Worm (Caenorhabditis elegans): ENCODE data around the gene tag-314.

tag-314 gene

DNA sequence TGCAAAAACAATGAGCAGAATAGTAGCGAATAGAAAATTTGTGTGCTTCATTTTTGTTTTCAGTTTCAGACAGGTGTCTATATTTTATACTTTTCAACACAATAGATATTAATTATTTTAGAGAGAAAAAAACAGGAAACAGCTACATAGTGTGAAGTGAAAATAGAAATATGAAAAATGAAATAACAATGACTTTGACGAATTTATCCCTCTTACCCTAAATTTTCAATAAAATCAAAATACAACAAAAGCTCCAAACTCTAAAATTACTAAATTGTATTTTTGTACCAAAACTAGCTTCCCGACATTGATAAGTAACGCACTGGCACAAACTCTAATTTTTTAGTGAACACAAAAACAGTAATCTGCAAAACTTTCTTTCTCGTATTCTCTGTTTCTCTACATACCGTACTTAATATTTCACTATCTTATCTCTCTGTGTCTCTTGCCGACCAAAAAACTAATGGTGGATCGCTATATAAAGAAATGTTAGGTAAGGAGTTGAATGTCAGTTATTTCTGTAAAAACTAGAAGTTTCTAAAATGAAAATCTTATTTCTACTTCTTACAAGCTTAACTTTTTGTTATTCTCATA, 33.2 kb downstream of the tag-314 start, which contains the start of the genes col-151 and ugt-1:
Gene col-151 (minus strand): TSS at position 51 of the 594 bp plus-strand sequence.
Gene ugt-1 (plus strand): TSS at position 491 of the 594 bp plus-strand sequence.
- TF ChIP-seq nhr-12 (tag; optimal IDR thresholded peaks at IDR 0.05) (no peak), pha-4 (tag; optimal IDR thresholded peaks at IDR 0.05) (no peak), nhr-2 (tag; optimal IDR thresholded peaks at IDR 0.05) (no peak), bed-3 (GFP tag; optimal IDR thresholded peaks at IDR 0.05) (no peak), cnd-1 (tag; optimal IDR thresholded peaks at IDR 0.05) (no peak), tbx-8 (GFP tag; optimal IDR thresholded peaks at IDR 0.05) (no peak), unc-120 (tag; optimal IDR thresholded peaks at IDR 0.05; ENCODE audit: poor library complexity, severe bottlenecking) (no peak), hlh-1 (tag; optimal IDR thresholded peaks at IDR 0.05) (no peak), mep-1 (tag; optimal IDR thresholded peaks at IDR 0.05) (no peak), nhr-76 (tag; optimal IDR thresholded peaks at IDR 0.05) (no peak), snpc-4 (tag; optimal IDR thresholded peaks at IDR 0.05) (no peak), ceh-43 (GFP tag; optimal IDR thresholded peaks at IDR 0.05) (no peak), nhr-28 (tag; optimal IDR thresholded peaks at IDR 0.05) (no peak)

DNA sequence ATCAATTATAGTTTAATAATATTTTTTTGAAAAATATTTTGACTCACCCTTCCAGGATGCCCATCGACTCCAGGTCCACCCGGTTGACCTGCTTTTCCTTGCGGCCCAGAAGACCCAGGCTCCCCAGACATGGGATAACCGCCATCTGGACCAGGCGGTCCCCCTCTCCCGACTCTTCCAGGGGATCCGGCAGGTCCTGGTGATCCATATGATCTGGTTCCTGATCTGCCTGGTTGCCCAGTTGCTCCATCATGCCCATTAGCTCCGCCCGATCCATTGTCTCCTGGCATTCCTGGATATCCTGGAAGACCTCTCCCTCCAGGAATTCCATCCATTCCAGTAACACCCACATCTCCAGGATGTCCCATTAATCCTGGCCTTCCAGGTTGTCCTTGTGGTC, 34.8 kb downstream of the tag-314 start:
- TF ChIP-seq sem-2 (GFP tag; optimal IDR thresholded peaks at IDR 0.05): no peak
- no peak for TF ChIP-seq lin-32 (GFP tag; optimal IDR thresholded peaks at IDR 0.05)
- no peak for TF ChIP-seq zip-8 (tag; optimal IDR thresholded peaks at IDR 0.05)
- no peak for TF ChIP-seq nhr-76 (tag; optimal IDR thresholded peaks at IDR 0.05)
- TF ChIP-seq hlh-1 (tag; optimal IDR thresholded peaks at IDR 0.05): no peak
- no peak for TF ChIP-seq nhr-28 (tag; optimal IDR thresholded peaks at IDR 0.05)
- no peak for TF ChIP-seq mls-2 (tag; optimal IDR thresholded peaks at IDR 0.05)
- TF ChIP-seq ceh-43 (GFP tag; optimal IDR thresholded peaks at IDR 0.05): no peak
- TF ChIP-seq nhr-2 (tag; optimal IDR thresholded peaks at IDR 0.05): no peak
- TF ChIP-seq mab-5 (tag; optimal IDR thresholded peaks at IDR 0.05): no peak
- no peak for TF ChIP-seq pha-4 (tag; optimal IDR thresholded peaks at IDR 0.05)
- TF ChIP-seq ham-2 (GFP tag; optimal IDR thresholded peaks at IDR 0.05): no peak

DNA sequence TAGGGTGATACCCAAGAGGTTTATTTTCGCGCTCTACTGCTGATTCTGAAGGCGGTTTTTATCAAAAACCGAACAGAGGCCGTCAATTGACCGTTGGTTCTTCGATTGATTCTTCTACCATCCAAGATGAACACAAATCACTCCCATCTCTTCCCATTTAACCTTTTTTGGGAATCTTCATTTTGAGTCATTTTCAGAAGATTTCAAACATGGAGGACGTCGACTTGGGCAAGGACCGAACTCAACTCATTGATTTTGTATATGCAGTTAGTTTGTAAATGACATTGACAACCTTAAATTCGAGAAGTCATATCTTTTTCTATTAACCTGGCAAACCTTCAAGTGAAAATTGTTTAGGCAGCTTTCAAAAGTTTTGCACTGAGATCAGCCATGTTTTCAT, 40.2 kb downstream of the tag-314 start, which contains the start of gene AC3.5:
Gene AC3.5 (plus strand): TSS at position 210 of the 400 bp plus-strand sequence.
- TF ChIP-seq snpc-4 (tag; optimal IDR thresholded peaks at IDR 0.05): no peak
- no peak for TF ChIP-seq sptf-1 (tag; optimal IDR thresholded peaks at IDR 0.05)
- TF ChIP-seq ham-2 (GFP tag; optimal IDR thresholded peaks at IDR 0.05): no peak
- no peak for TF ChIP-seq flh-1 (GFP tag; optimal IDR thresholded peaks at IDR 0.05)
- no peak for TF ChIP-seq zip-8 (tag; optimal IDR thresholded peaks at IDR 0.05)
- TF ChIP-seq nhr-237 (tag; optimal IDR thresholded peaks at IDR 0.05): no peak
- TF ChIP-seq ces-1 (GFP tag; optimal IDR thresholded peaks at IDR 0.05): no peak
- no peak for TF ChIP-seq nhr-12 (tag; optimal IDR thresholded peaks at IDR 0.05)
- no peak for TF ChIP-seq cnd-1 (tag; optimal IDR thresholded peaks at IDR 0.05)
- no peak for TF ChIP-seq ztf-11 (tag; optimal IDR thresholded peaks at IDR 0.05)
- no peak for TF ChIP-seq sem-2 (GFP tag; optimal IDR thresholded peaks at IDR 0.05)
- no peak for TF ChIP-seq blmp-1 (tag; optimal IDR thresholded peaks at IDR 0.05)
- TF ChIP-seq lin-32 (GFP tag; optimal IDR thresholded peaks at IDR 0.05): no peak
- TF ChIP-seq M03D4.4 (tag; optimal IDR thresholded peaks at IDR 0.05): no peak
- TF ChIP-seq tbx-8 (GFP tag; optimal IDR thresholded peaks at IDR 0.05): no peak
- no peak for TF ChIP-seq elt-3 (tag; optimal IDR thresholded peaks at IDR 0.05)
- no peak for TF ChIP-seq mab-5 (tag; optimal IDR thresholded peaks at IDR 0.05)
- TF ChIP-seq drap-1 (GFP tag; optimal IDR thresholded peaks at IDR 0.05): no peak
- no peak for TF ChIP-seq elt-1 (tag; optimal IDR thresholded peaks at IDR 0.05; ENCODE audit: borderline replicate concordance, insufficient read depth)

DNA sequence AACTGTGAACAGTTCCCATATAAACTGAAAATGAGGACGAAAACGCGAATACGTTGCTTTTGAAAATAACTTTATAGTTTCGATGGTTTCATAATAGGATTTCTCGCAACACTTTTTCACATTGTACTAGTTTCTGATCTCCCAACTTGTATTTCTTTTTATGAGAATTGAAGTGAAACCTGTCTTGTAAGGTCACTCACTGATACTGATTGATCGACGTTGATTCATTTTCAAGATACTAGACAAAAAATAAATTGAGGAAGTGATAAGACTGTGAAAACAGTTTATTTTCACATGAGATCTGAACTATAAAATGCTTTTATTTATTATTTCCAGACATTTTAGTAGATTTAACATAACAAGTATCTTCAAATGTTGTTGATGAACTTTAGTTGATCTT, 41.1 kb downstream of the tag-314 start:
- no peak for TF ChIP-seq snpc-4 (tag; optimal IDR thresholded peaks at IDR 0.05)
- no peak for TF ChIP-seq ham-2 (GFP tag; optimal IDR thresholded peaks at IDR 0.05)
- no peak for TF ChIP-seq elt-1 (tag; optimal IDR thresholded peaks at IDR 0.05; ENCODE audit: borderline replicate concordance, insufficient read depth)
- TF ChIP-seq unc-120 (tag; optimal IDR thresholded peaks at IDR 0.05; ENCODE audit: poor library complexity, severe bottlenecking): no peak
- no peak for TF ChIP-seq lin-13 (tag; optimal IDR thresholded peaks at IDR 0.05)
- no peak for TF ChIP-seq tbx-8 (GFP tag; optimal IDR thresholded peaks at IDR 0.05)
- no peak for TF ChIP-seq zip-8 (tag; optimal IDR thresholded peaks at IDR 0.05)
- no peak for TF ChIP-seq ceh-83 (GFP tag; optimal IDR thresholded peaks at IDR 0.05)
- no peak for TF ChIP-seq nhr-12 (tag; optimal IDR thresholded peaks at IDR 0.05)
- TF ChIP-seq nhr-2 (tag; optimal IDR thresholded peaks at IDR 0.05): no peak
- no peak for TF ChIP-seq lin-32 (GFP tag; optimal IDR thresholded peaks at IDR 0.05)
- no peak for TF ChIP-seq ceh-43 (GFP tag; optimal IDR thresholded peaks at IDR 0.05)
- no peak for TF ChIP-seq flh-1 (GFP tag; optimal IDR thresholded peaks at IDR 0.05)
- TF ChIP-seq drap-1 (GFP tag; optimal IDR thresholded peaks at IDR 0.05): no peak

Data from whole organism, mixed stage, embryonic.